Fruit fly (Drosophila melanogaster): ENCODE measurements around the gene Patr-1.

Patr-1 gene

dm6 chr3R:17072526-17073114 lies 29.3 kb downstream of the Patr-1 start, which contains the start of the genes Ns1 and mRpS11:
Ns1 (minus strand) TSS chr3R:17072675.
mRpS11 (plus strand) TSS chr3R:17072732.
- TF ChIP-seq kay (GFP tag; ENCODE audit: borderline replicate concordance) (no peak), cic (GFP tag; optimal IDR thresholded peaks at IDR 0.05) (peak; percentile 46), toe (GFP tag; optimal IDR thresholded peaks at IDR 0.05) (no peak), CG14711 (tag; optimal IDR thresholded peaks at IDR 0.05) (peak; percentile 33), CG1620 (GFP tag; optimal IDR thresholded peaks at IDR 0.05) (peak; percentile 51), Clk (GFP tag; optimal IDR thresholded peaks at IDR 0.05) (no peak), Mnt (GFP tag; optimal IDR thresholded peaks at IDR 0.05) (peak; percentile 99), cnc (optimal IDR thresholded peaks at IDR 0.05) (no peak), CG7045 (GFP tag; optimal IDR thresholded peaks at IDR 0.05) (no peak), CG7101 (tag; optimal IDR thresholded peaks at IDR 0.05) (peak; percentile 58), Crg-1 (GFP tag; optimal IDR thresholded peaks at IDR 0.05) (peak; percentile 66), CG12768 (GFP tag; optimal IDR thresholded peaks at IDR 0.05) (peak; percentile 35), pad (GFP tag; optimal IDR thresholded peaks at IDR 0.05) (peak; percentile 50), CG33017 (tag; optimal IDR thresholded peaks at IDR 0.05) (no peak), bab1 (GFP tag; optimal IDR thresholded peaks at IDR 0.05) (peak; percentile 21), tj (GFP tag; optimal IDR thresholded peaks at IDR 0.05) (peak; percentile 3), ovo (GFP tag; optimal IDR thresholded peaks at IDR 0.05) (peak; percentile 31), CG5204 (GFP tag; optimal IDR thresholded peaks at IDR 0.05) (no peak), Hr96 (GFP tag; optimal IDR thresholded peaks at IDR 0.05) (no peak), CG11617 (GFP tag; optimal IDR thresholded peaks at IDR 0.05) (peak; percentile 54)

DNA sequence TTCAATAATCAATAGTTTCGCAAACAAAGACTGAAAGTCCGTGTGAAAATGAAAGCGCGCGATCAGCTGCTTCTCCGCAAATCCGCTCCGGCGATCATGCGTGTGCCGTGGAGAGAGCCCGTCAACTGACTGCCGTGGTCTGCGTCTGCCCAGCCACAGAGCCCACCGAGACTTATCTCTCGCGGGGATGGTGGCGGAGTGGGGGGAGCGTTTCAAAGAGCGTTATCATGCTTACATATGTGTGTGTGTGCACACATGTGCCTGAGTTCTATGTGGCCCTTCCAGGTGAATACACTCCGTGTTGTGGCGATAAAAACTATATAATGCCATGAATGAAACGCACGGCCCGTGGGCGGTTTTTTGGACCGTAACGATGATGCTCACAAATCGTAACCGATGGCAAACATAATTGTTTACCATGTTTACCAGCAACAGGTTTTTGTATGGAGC lies 34.6 kb downstream of the Patr-1 start:
- TF ChIP-seq cnc (optimal IDR thresholded peaks at IDR 0.05) (peak; percentile 75 to 96), tj (GFP tag; optimal IDR thresholded peaks at IDR 0.05) (no peak), toe (GFP tag; optimal IDR thresholded peaks at IDR 0.05) (no peak), cic (GFP tag; optimal IDR thresholded peaks at IDR 0.05) (peak; percentile 95), kay (GFP tag; ENCODE audit: borderline replicate concordance) (no peak), ovo (GFP tag; optimal IDR thresholded peaks at IDR 0.05) (no peak), Mnt (GFP tag; optimal IDR thresholded peaks at IDR 0.05) (peak; percentile 89), CG5204 (GFP tag; optimal IDR thresholded peaks at IDR 0.05) (no peak), Clk (GFP tag; optimal IDR thresholded peaks at IDR 0.05) (no peak), CG14711 (tag; optimal IDR thresholded peaks at IDR 0.05) (no peak), Crg-1 (GFP tag; optimal IDR thresholded peaks at IDR 0.05) (peak; percentile 28), CG12768 (GFP tag; optimal IDR thresholded peaks at IDR 0.05) (peak; percentile 7), CG11617 (GFP tag; optimal IDR thresholded peaks at IDR 0.05) (no peak)

- TF ChIP-seq tj (GFP tag; optimal IDR thresholded peaks at IDR 0.05) (peak; percentile 97), Clk (GFP tag; optimal IDR thresholded peaks at IDR 0.05) (no peak), Mnt (GFP tag; optimal IDR thresholded peaks at IDR 0.05) (peak; percentile 90), kay (GFP tag; ENCODE audit: borderline replicate concordance) (peak; percentile 98), bab1 (GFP tag; optimal IDR thresholded peaks at IDR 0.05) (no peak), CG14711 (tag; optimal IDR thresholded peaks at IDR 0.05) (no peak), Hr96 (GFP tag; optimal IDR thresholded peaks at IDR 0.05) (peak; percentile 29), CG7101 (tag; optimal IDR thresholded peaks at IDR 0.05) (no peak), Crg-1 (GFP tag; optimal IDR thresholded peaks at IDR 0.05) (no peak), CG33017 (tag; optimal IDR thresholded peaks at IDR 0.05) (no peak), pad (GFP tag; optimal IDR thresholded peaks at IDR 0.05) (peak; percentile 74), CG12768 (GFP tag; optimal IDR thresholded peaks at IDR 0.05) (peak; percentile 74), ovo (GFP tag; optimal IDR thresholded peaks at IDR 0.05) (no peak), cic (GFP tag; optimal IDR thresholded peaks at IDR 0.05) (peak; percentile 63), toe (GFP tag; optimal IDR thresholded peaks at IDR 0.05) (no peak), CG1620 (GFP tag; optimal IDR thresholded peaks at IDR 0.05) (no peak), CG7045 (GFP tag; optimal IDR thresholded peaks at IDR 0.05) (peak; percentile 9), cnc (optimal IDR thresholded peaks at IDR 0.05) (peak; percentile 98 to 100), CG11617 (GFP tag; optimal IDR thresholded peaks at IDR 0.05) (no peak), CG5204 (GFP tag; optimal IDR thresholded peaks at IDR 0.05) (no peak)
Observed at dm6 chr3R:17078961-17079858, 35.8 kb downstream of the Patr-1 start.

- peak; percentile 77 for TF ChIP-seq CG7101 (tag; optimal IDR thresholded peaks at IDR 0.05)
- TF ChIP-seq Mnt (GFP tag; optimal IDR thresholded peaks at IDR 0.05), result peak; percentile 97
- TF ChIP-seq CG5204 (GFP tag; optimal IDR thresholded peaks at IDR 0.05), result no peak
- peak; percentile 90 for TF ChIP-seq Crg-1 (GFP tag; optimal IDR thresholded peaks at IDR 0.05)
- peak; percentile 69 for TF ChIP-seq ovo (GFP tag; optimal IDR thresholded peaks at IDR 0.05)
- no peak for TF ChIP-seq kay (GFP tag; ENCODE audit: borderline replicate concordance)
- TF ChIP-seq Hr96 (GFP tag; optimal IDR thresholded peaks at IDR 0.05), result peak; percentile 74
- TF ChIP-seq CG33017 (tag; optimal IDR thresholded peaks at IDR 0.05), result peak; percentile 21
- TF ChIP-seq toe (GFP tag; optimal IDR thresholded peaks at IDR 0.05), result peak; percentile 79
- TF ChIP-seq bab1 (GFP tag; optimal IDR thresholded peaks at IDR 0.05), result peak; percentile 23
- TF ChIP-seq cnc (optimal IDR thresholded peaks at IDR 0.05), result no peak
- TF ChIP-seq CG1620 (GFP tag; optimal IDR thresholded peaks at IDR 0.05), result peak; percentile 88
- TF ChIP-seq pad (GFP tag; optimal IDR thresholded peaks at IDR 0.05), result no peak
- peak; percentile 3 for TF ChIP-seq Clk (GFP tag; optimal IDR thresholded peaks at IDR 0.05)
- peak; percentile 57 for TF ChIP-seq CG14711 (tag; optimal IDR thresholded peaks at IDR 0.05)
- no peak for TF ChIP-seq tj (GFP tag; optimal IDR thresholded peaks at IDR 0.05)
- TF ChIP-seq CG11617 (GFP tag; optimal IDR thresholded peaks at IDR 0.05), result peak; percentile 67
- TF ChIP-seq CG12768 (GFP tag; optimal IDR thresholded peaks at IDR 0.05), result no peak
- TF ChIP-seq cic (GFP tag; optimal IDR thresholded peaks at IDR 0.05), result peak; percentile 72
- no peak for TF ChIP-seq CG7045 (GFP tag; optimal IDR thresholded peaks at IDR 0.05)
Observed at dm6 chr3R:17079859-17080255, 36.5 kb downstream of the Patr-1 start, which contains the start of the genes Keap1 and kuk. Keap1 (minus strand) TSS chr3R:17079945. kuk (plus strand) TSS chr3R:17080244.

Data from whole organism, adult.